Worm (Caenorhabditis elegans) whole organism, early embryonic: ENCODE data around the gene C39E9.7.

Experiments
- B0310.2 ChIP-seq: sonication (generic microtip); optimal IDR thresholded peaks from 2 replicates; lab custom pipeline; 2016; ENCODE audit warnings: mild to moderate bottlenecking, missing genetic modification characterization, missing compliant biosample characterization
- F13C5.2 ChIP-seq: sonication (generic microtip); optimal IDR thresholded peaks from 2 replicates; lab custom pipeline; 2017; ENCODE audit warnings: mild to moderate bottlenecking, missing genetic modification characterization, inconsistent platforms, missing compliant biosample characterization
- aly-1 ChIP-seq: sonication (generic microtip); optimal IDR thresholded peaks from 2 replicates; lab custom pipeline; 2016; ENCODE audit warnings: missing genetic modification characterization, missing compliant biosample characterization
- ama-1 ChIP-seq: fragments of 150-350 bp; optimal IDR thresholded peaks from 2 replicates; lab custom pipeline; 2014
- ceh-13 ChIP-seq: fragments of 200-800 bp; sonication (Bioruptor generic); optimal IDR thresholded peaks from 2 replicates; lab custom pipeline; 2018; ENCODE audit warnings: mild to moderate bottlenecking, missing genetic modification characterization, missing compliant biosample characterization
- ceh-36 ChIP-seq: sonication (generic microtip); optimal IDR thresholded peaks from 2 replicates; lab custom pipeline; 2016; ENCODE audit warnings: missing genetic modification characterization, inconsistent platforms, missing compliant biosample characterization
- ets-7 ChIP-seq: sonication (generic microtip); optimal IDR thresholded peaks from 2 replicates; lab custom pipeline; 2016; ENCODE audit warnings: missing genotype, missing genetic modification characterization, missing compliant biosample characterization
- flt-1 ChIP-seq: fragments of 200-800 bp; sonication (Bioruptor generic); IDR thresholded peaks from 2 replicates; pipeline ENCODE4 v1.3.6; 2022; ENCODE audit warnings: missing genetic modification characterization, missing compliant biosample characterization
- hmbx-1 ChIP-seq: sonication (generic microtip); optimal IDR thresholded peaks from 2 replicates; lab custom pipeline; 2016; ENCODE audit warnings: mild to moderate bottlenecking, missing genetic modification characterization, missing compliant biosample characterization
- hmg-4 ChIP-seq: fragments of 200-800 bp; sonication (Bioruptor generic); optimal IDR thresholded peaks from 2 replicates; lab custom pipeline; 2018; ENCODE audit warnings: mild to moderate bottlenecking, missing genetic modification characterization, missing compliant biosample characterization
- hnd-1 ChIP-seq: sonication (generic microtip); optimal IDR thresholded peaks from 2 replicates; lab custom pipeline; 2016; ENCODE audit warnings: missing genetic modification characterization, missing compliant biosample characterization
- pes-1 ChIP-seq: fragments of 200-800 bp; sonication (Bioruptor generic); IDR thresholded peaks from 2 replicates; pipeline ENCODE4 v1.3.6; 2022; ENCODE audit warnings: missing genetic modification reagents, missing genetic modification characterization, missing compliant biosample characterization
- scrt-1 ChIP-seq: fragments of 200-800 bp; sonication (Bioruptor generic); IDR thresholded peaks from 2 replicates; pipeline ENCODE4 v1.3.6; 2022; ENCODE audit warnings: missing genetic modification characterization, missing compliant biosample characterization
- sea-1 ChIP-seq: fragments of 200-800 bp; sonication (Bioruptor generic); conservative IDR thresholded peaks from 2 replicates; pipeline ENCODE4 v1.3.6; 2022; ENCODE audit warnings: missing genetic modification characterization, missing compliant biosample characterization
- tbx-11 ChIP-seq: fragments of 200-800 bp; sonication (Bioruptor generic); IDR thresholded peaks from 2 replicates; pipeline ENCODE4 v1.3.6; 2022; ENCODE audit warnings: missing genetic modification characterization, missing compliant biosample characterization
- tbx-37 ChIP-seq: fragments of 200-800 bp; sonication (Bioruptor generic); conservative IDR thresholded peaks from 2 replicates; pipeline ENCODE4 v1.3.6; 2022; ENCODE audit warnings: missing genetic modification reagents, missing genetic modification characterization, missing compliant biosample characterization
- tra-4 ChIP-seq: sonication (generic microtip); optimal IDR thresholded peaks from 2 replicates; lab custom pipeline; 2017; ENCODE audit warnings: missing genetic modification characterization, missing compliant biosample characterization

The C39E9.7 gene

DNA sequence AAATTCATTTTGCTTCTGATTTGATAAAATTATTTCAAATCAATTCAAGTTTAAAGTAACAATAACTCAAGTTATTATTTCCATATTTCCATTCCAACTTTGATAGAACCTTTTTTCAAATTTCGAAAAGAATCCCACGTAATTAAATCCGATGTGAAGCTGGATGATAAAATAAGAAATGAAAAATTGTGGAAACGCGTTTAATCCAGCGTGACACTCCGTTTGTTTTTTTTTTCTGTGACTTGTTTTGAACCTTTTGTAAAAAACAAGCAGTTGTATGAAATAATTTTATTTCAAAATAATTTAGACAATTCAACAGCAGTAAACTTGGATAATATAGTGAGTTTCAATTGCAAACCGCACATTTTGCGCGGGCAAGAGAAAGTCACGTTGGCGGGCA is 24.0 kb downstream of the C39E9.7 start, which contains the start of gene F49E11.7:
TSS of gene F49E11.7 (plus strand) at position 301 of the 400 bp plus-strand sequence.
- TF ChIP-seq tbx-37 (GFP tag; lab: Robert Waterston, UW): no peak
- TF ChIP-seq aly-1 (tag; lab: Kevin White, UChicago): no peak
- TF ChIP-seq ceh-13 (GFP tag; lab: Kevin White, UChicago): no peak
- TF ChIP-seq F13C5.2 (tag; lab: Kevin White, UChicago): no peak
- no peak for TF ChIP-seq pes-1 (GFP tag; lab: Robert Waterston, UW)
- no peak for TF ChIP-seq tra-4 (tag; lab: Kevin White, UChicago)
- no peak for TF ChIP-seq sea-1 (GFP tag; lab: Robert Waterston, UW)
- no peak for TF ChIP-seq ama-1 (lab: Kevin White, UChicago)
- TF ChIP-seq ceh-36 (tag; lab: Kevin White, UChicago): no peak
- no peak for TF ChIP-seq flt-1
- no peak for TF ChIP-seq scrt-1
- TF ChIP-seq B0310.2 (tag; lab: Kevin White, UChicago): no peak
- TF ChIP-seq ets-7 (tag; lab: Kevin White, UChicago): no peak

DNA sequence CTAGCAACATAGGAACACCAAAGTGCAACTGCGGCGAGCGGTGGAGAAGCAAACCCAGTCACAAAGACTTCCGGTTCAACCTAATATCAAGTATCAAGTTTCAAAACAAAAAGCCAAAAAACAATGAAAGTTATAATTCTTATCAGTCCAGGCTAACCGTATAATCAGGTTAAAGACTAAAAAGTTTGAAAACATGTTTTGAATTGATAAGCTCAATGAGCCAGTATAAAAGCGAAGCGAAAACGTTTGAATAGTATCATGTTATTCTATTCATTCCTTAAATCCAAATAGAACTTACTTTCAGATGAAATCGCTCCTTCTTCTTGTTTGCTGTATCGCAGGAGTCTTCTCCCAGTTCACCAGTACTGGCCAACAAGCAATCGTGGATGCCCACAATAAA is 25.4 kb downstream of the C39E9.7 start, which contains the start of gene scl-11:
TSS of gene scl-11 (plus strand) at position 301 of the 400 bp plus-strand sequence.
- no peak for TF ChIP-seq F13C5.2 (tag; lab: Kevin White, UChicago)
- TF ChIP-seq scrt-1: no peak
- TF ChIP-seq ama-1 (lab: Kevin White, UChicago): no peak
- TF ChIP-seq B0310.2 (tag; lab: Kevin White, UChicago): no peak
- TF ChIP-seq tbx-37 (GFP tag; lab: Robert Waterston, UW): no peak
- TF ChIP-seq aly-1 (tag; lab: Kevin White, UChicago): no peak
- no peak for TF ChIP-seq hnd-1 (tag; lab: Kevin White, UChicago)
- no peak for TF ChIP-seq pes-1 (GFP tag; lab: Robert Waterston, UW)
- TF ChIP-seq sea-1 (GFP tag; lab: Robert Waterston, UW): no peak
- no peak for TF ChIP-seq flt-1
- no peak for TF ChIP-seq hmbx-1 (tag; lab: Kevin White, UChicago)

DNA sequence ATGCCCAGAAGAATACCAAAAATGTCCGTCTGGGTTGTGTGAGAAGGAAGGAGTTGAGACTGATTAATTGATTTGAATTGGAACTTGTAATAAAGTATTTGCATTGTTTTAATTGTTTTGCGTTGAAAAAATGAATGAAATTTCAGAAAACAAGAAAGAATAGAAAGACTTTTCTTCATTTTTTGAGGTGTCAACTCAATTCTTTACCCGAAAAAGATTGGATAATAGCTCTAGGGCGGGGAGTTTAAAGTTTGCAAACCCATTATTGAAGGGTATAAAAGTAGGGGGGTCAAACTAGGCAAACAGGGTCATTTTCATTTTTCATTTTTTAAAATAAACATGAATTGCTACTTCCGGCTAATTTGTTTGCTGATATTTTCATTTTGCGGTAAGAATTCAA is 28.4 kb downstream of the C39E9.7 start, which contains the start of gene scl-10:
TSS of gene scl-10 (plus strand) at position 301 of the 400 bp plus-strand sequence.
- TF ChIP-seq sea-1 (GFP tag; lab: Robert Waterston, UW) (no peak), tbx-37 (GFP tag; lab: Robert Waterston, UW) (no peak), tra-4 (tag; lab: Kevin White, UChicago) (no peak), tbx-11 (GFP tag; lab: Robert Waterston, UW) (no peak), ceh-36 (tag; lab: Kevin White, UChicago) (no peak)

DNA sequence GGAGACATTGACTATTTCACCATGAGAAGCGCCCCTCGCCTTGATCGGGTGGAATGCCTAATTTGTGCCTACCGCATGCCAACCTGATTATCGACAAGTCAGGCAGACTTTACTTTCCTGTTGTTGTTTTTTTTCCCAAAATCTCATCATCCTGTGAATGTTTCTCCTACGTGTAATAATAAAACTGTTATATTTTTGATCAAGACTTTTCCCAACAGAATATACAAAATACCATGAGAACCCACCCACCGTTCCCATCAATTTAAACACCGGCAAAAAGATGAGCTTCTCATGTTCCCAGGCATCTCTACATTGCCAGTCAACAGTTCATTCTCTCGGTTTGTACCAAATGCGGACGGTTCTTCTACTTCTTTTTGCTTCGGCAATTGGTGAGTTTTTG is 29.7 kb downstream of the C39E9.7 start, which contains the start of gene scl-9:
TSS of gene scl-9 (plus strand) at position 301 of the 400 bp plus-strand sequence.
- TF ChIP-seq tbx-11 (GFP tag; lab: Robert Waterston, UW): no peak
- TF ChIP-seq ama-1 (lab: Kevin White, UChicago): no peak
- no peak for TF ChIP-seq aly-1 (tag; lab: Kevin White, UChicago)
- TF ChIP-seq hmg-4 (GFP tag; lab: Kevin White, UChicago): no peak
- TF ChIP-seq scrt-1: no peak
- no peak for TF ChIP-seq F13C5.2 (tag; lab: Kevin White, UChicago)
- TF ChIP-seq flt-1: no peak
- no peak for TF ChIP-seq pes-1 (GFP tag; lab: Robert Waterston, UW)
- TF ChIP-seq ceh-13 (GFP tag; lab: Kevin White, UChicago): no peak
- no peak for TF ChIP-seq hmbx-1 (tag; lab: Kevin White, UChicago)
- no peak for TF ChIP-seq sea-1 (GFP tag; lab: Robert Waterston, UW)
- no peak for TF ChIP-seq ets-7 (tag; lab: Kevin White, UChicago)
- no peak for TF ChIP-seq hnd-1 (tag; lab: Kevin White, UChicago)

DNA sequence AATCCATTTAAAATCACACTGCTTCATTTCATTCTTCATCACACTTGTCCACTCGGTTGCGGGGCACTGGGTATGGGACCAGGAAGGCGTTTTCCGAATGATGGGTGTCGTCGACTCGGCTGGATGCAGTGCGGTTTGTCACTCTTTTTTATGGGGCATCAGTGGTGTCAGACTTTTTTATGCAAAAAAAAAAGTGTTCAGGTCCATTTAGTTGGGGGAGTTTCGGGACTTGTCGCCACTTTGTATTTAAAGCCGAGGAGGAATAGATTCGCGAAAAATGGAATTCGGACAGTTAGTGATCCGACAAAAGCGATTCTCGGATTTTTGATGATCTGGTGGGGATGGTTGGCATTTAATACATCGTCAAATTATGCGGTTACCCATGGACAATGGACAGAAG is 31.5 kb downstream of the C39E9.7 start:
- TF ChIP-seq tbx-11 (GFP tag; lab: Robert Waterston, UW) (no peak), tbx-37 (GFP tag; lab: Robert Waterston, UW) (no peak), tra-4 (tag; lab: Kevin White, UChicago) (no peak), hnd-1 (tag; lab: Kevin White, UChicago) (no peak), flt-1 (no peak), hmg-4 (GFP tag; lab: Kevin White, UChicago) (no peak), pes-1 (GFP tag; lab: Robert Waterston, UW) (no peak), sea-1 (GFP tag; lab: Robert Waterston, UW) (no peak), hmbx-1 (tag; lab: Kevin White, UChicago) (no peak), ama-1 (lab: Kevin White, UChicago) (no peak), scrt-1 (no peak), F13C5.2 (tag; lab: Kevin White, UChicago) (no peak), ceh-36 (tag; lab: Kevin White, UChicago) (no peak)

DNA sequence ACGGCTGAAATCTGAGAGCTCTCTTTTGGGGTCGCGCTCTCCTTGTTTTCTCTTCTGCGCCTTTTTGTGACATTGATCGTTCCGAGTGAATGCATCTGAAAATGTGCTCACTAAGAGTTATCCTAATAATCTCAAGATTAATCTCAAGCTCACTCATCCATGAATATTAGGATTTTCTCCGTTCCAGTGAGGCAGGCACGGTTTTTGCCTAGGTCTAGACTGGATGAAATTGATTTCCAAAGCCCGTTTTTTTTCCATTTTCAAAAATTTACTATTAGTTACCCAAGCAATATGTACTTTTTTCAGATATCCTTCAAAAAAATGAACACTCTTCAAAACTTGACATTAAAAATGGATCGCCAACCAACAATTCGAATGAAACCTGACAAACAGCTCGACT is 34.4 kb downstream of the C39E9.7 start, which contains the start of gene amt-2:
TSS of gene amt-2 (plus strand) at position 301 of the 400 bp plus-strand sequence.
- TF ChIP-seq hmg-4 (GFP tag; lab: Kevin White, UChicago) (no peak), tra-4 (tag; lab: Kevin White, UChicago) (no peak), ceh-36 (tag; lab: Kevin White, UChicago) (no peak), ets-7 (tag; lab: Kevin White, UChicago) (no peak), ceh-13 (GFP tag; lab: Kevin White, UChicago) (no peak), B0310.2 (tag; lab: Kevin White, UChicago) (no peak), flt-1 (no peak), pes-1 (GFP tag; lab: Robert Waterston, UW) (no peak), hnd-1 (tag; lab: Kevin White, UChicago) (no peak), tbx-37 (GFP tag; lab: Robert Waterston, UW) (no peak), scrt-1 (no peak), hmbx-1 (tag; lab: Kevin White, UChicago) (no peak), F13C5.2 (tag; lab: Kevin White, UChicago) (no peak), tbx-11 (GFP tag; lab: Robert Waterston, UW) (no peak), ama-1 (lab: Kevin White, UChicago) (no peak), aly-1 (tag; lab: Kevin White, UChicago) (no peak), sea-1 (GFP tag; lab: Robert Waterston, UW) (no peak)
